Worm (Caenorhabditis elegans) whole organism, L3 larva: Measurements from ENCODE around the gene srsx-22.
A peak's percentile ranks its signal among the peaks of the same experiment; 100 is the strongest.

Source experiments
- ZK546.5 ChIP-seq: sonication (generic microtip); optimal IDR thresholded peaks from 2 replicates; lab custom pipeline; 2017; ENCODE audit warnings: missing biosample characterization, missing genetic modification characterization
- egl-27 ChIP-seq: sonication (generic microtip); optimal IDR thresholded peaks from 4 replicates; lab custom pipeline; 2017; ENCODE audit warnings: missing biosample characterization, missing genetic modification reagents, missing genetic modification characterization
- nfya-1 ChIP-seq: sonication (generic microtip); optimal IDR thresholded peaks from 2 replicates; lab custom pipeline; 2017; ENCODE audit warnings: missing genetic modification characterization, mild to moderate bottlenecking, missing compliant biosample characterization, antibody characterized with exemption, moderate library complexity; ENCODE audit not compliant: insufficient read depth
- pha-4 ChIP-seq: fragments of 150-350 bp; optimal IDR thresholded peaks from 2 replicates; lab custom pipeline; 2014; ENCODE audit warnings: missing biosample characterization, missing genetic modification reagents, missing genetic modification characterization
- zag-1 ChIP-seq: fragments of 150-350 bp; optimal IDR thresholded peaks from 2 replicates; lab custom pipeline; 2014; ENCODE audit warnings: missing biosample characterization, missing genetic modification characterization

DNA sequence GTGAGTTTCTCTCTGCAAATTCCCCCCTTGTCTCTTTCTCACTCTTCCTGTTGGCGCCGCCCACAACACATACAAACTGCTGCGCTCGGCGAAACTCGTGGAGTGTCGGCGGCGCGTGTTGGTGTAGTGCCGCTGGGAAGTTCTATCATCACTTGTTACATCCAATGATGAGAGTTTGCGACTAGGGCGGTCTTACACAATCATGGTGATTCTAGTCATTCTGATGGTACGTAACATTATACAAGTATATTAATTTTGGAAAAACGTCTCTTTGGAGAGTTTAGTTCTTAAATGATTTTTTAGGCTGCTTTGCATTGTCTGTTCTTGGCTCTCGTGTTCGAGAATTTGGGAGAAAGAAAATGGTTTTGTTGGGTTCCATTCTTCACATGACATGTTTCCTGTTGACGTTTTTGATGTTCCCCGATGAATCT, 2.5 kb upstream of the srsx-22 start:
- peak; percentile 73 for TF ChIP-seq pha-4
- TF ChIP-seq zag-1 (tag; lab: Kevin White, UChicago) = peak; percentile 9
- peak; percentile 63 for TF ChIP-seq egl-27
- peak; percentile 94 for TF ChIP-seq nfya-1 (tag; lab: Kevin White, UChicago)
- TF ChIP-seq ZK546.5 (tag; lab: Kevin White, UChicago) = no peak
